Worm (Caenorhabditis elegans) whole organism, young adult: ENCODE measurements around the gene ZK617.26.
A peak's percentile ranks its signal among the peaks of the same experiment; 100 is the strongest.

ENCODE experiments used
- F37B4.10 ChIP-seq: fragments of 200-800 bp; sonication (Bioruptor generic); IDR thresholded peaks from 2 replicates; pipeline ENCODE4 v1.3.6; 2022; ENCODE audit warnings: missing genetic modification characterization, missing compliant biosample characterization
- F52B5.7 ChIP-seq: sonication (generic microtip); optimal IDR thresholded peaks from 2 replicates; lab custom pipeline; 2016; ENCODE audit warnings: mild to moderate bottlenecking, missing genetic modification characterization, missing compliant biosample characterization
- T07F8.4 ChIP-seq: sonication (generic microtip); optimal IDR thresholded peaks from 2 replicates; lab custom pipeline; 2016; ENCODE audit warnings: mild to moderate bottlenecking, missing genetic modification characterization, moderate library complexity, missing compliant biosample characterization
- T26A5.8 ChIP-seq: sonication (generic microtip); optimal IDR thresholded peaks from 2 replicates; lab custom pipeline; 2016; ENCODE audit warnings: missing genetic modification characterization, missing compliant biosample characterization
- Y79H2A.3 ChIP-seq: fragments of 200-800 bp; sonication (Bioruptor generic); conservative IDR thresholded peaks from 2 replicates; pipeline ENCODE4 v1.3.6; 2022; ENCODE audit warnings: missing genetic modification reagents, missing genetic modification characterization, missing compliant biosample characterization
- Y95B8A.8 ChIP-seq: fragments of 200-800 bp; sonication (Bioruptor generic); IDR thresholded peaks from 2 replicates; pipeline ENCODE4 v1.3.6; 2022; ENCODE audit warnings: missing genetic modification reagents, missing genetic modification characterization, missing compliant biosample characterization
- ZK185.1 ChIP-seq: sonication (generic microtip); optimal IDR thresholded peaks from 2 replicates; lab custom pipeline; 2016; ENCODE audit warnings: mild to moderate bottlenecking, missing genetic modification characterization, missing compliant biosample characterization; ENCODE audit not compliant: poor library complexity, severe bottlenecking
- atf-7 ChIP-seq: sonication (generic microtip); optimal IDR thresholded peaks from 2 replicates; lab custom pipeline; 2017; ENCODE audit warnings: mild to moderate bottlenecking, missing genetic modification characterization, missing compliant biosample characterization
- attf-3 ChIP-seq: fragments of 200-800 bp; sonication (Bioruptor generic); conservative IDR thresholded peaks from 2 replicates; pipeline ENCODE4 v1.3.6; 2022; ENCODE audit warnings: missing genetic modification reagents, missing genetic modification characterization, missing compliant biosample characterization
- ceh-58 ChIP-seq: fragments of 200-800 bp; sonication (Bioruptor generic); IDR thresholded peaks from 2 replicates; pipeline ENCODE4 v1.3.6; 2022; ENCODE audit warnings: missing genetic modification characterization, missing compliant biosample characterization
- ceh-91 ChIP-seq: fragments of 200-800 bp; sonication (Bioruptor generic); IDR thresholded peaks from 2 replicates; pipeline ENCODE4 v1.3.6; 2022; ENCODE audit warnings: missing genetic modification reagents, missing genetic modification characterization, missing compliant biosample characterization
- dpff-1 ChIP-seq: sonication (generic microtip); optimal IDR thresholded peaks from 2 replicates; lab custom pipeline; 2017; ENCODE audit warnings: mild to moderate bottlenecking, missing genetic modification characterization, missing compliant biosample characterization
- efl-1 ChIP-seq: fragments of 150-350 bp; optimal IDR thresholded peaks from 2 replicates; lab custom pipeline; 2014; ENCODE audit warnings: missing biosample characterization, missing genetic modification reagents, missing genetic modification characterization
- egl-44 ChIP-seq: fragments of 200-800 bp; sonication (Bioruptor generic); IDR thresholded peaks from 2 replicates; pipeline ENCODE4 v1.3.6; 2022; ENCODE audit warnings: missing genetic modification reagents, missing genetic modification characterization, missing compliant biosample characterization
- gei-17 ChIP-seq: fragments of 200-800 bp; sonication (Bioruptor generic); optimal IDR thresholded peaks from 2 replicates; lab custom pipeline; 2018; ENCODE audit warnings: mild to moderate bottlenecking, missing genetic modification characterization, missing compliant biosample characterization
- him-1 ChIP-seq: sonication (generic microtip); optimal IDR thresholded peaks from 2 replicates; lab custom pipeline; 2016; ENCODE audit warnings: missing genotype, missing genetic modification reagents, missing genetic modification characterization, missing compliant biosample characterization
- hlh-12 ChIP-seq: sonication (generic microtip); optimal IDR thresholded peaks from 2 replicates; lab custom pipeline; 2016; ENCODE audit warnings: missing genetic modification characterization, missing compliant biosample characterization
- hlh-26 ChIP-seq: fragments of 200-800 bp; sonication (Bioruptor generic); conservative IDR thresholded peaks from 2 replicates; pipeline ENCODE4 v1.3.6; 2022; ENCODE audit warnings: missing genetic modification reagents, missing genetic modification characterization, missing compliant biosample characterization
- hsf-1 ChIP-seq: fragments of 200-800 bp; sonication (Bioruptor generic); IDR thresholded peaks from 2 replicates; pipeline ENCODE4 v1.3.6; 2022; ENCODE audit warnings: missing genetic modification reagents, missing genetic modification characterization, missing compliant biosample characterization
- lag-1 ChIP-seq: fragments of 200-800 bp; sonication (Bioruptor generic); IDR thresholded peaks from 2 replicates; pipeline ENCODE4 v1.3.6; 2022; ENCODE audit warnings: missing genetic modification reagents, missing genetic modification characterization, missing compliant biosample characterization
- let-607 ChIP-seq, 2 experiments: fragments of 200-800 bp in 1 of 2; sonication (Bioruptor generic) in 1 of 2; sonication (generic microtip) in 1 of 2; optimal IDR thresholded peaks; 2 replicates each; lab custom pipeline; 2016 to 2018; ENCODE audit warnings: mild to moderate bottlenecking in 2 of 2, missing compliant biosample characterization in 2 of 2, missing genetic modification characterization in 2 of 2, moderate library complexity in 2 of 2, missing genotype in 1 of 2
- lin-54 ChIP-seq: fragments of 200-800 bp; sonication (Bioruptor generic); optimal IDR thresholded peaks from 2 replicates; lab custom pipeline; 2018; ENCODE audit warnings: mild to moderate bottlenecking, missing genetic modification characterization, missing compliant biosample characterization
- lsy-27 ChIP-seq: sonication (generic microtip); optimal IDR thresholded peaks from 2 replicates; lab custom pipeline; 2017; ENCODE audit warnings: missing genetic modification characterization, mild to moderate bottlenecking, missing compliant biosample characterization, antibody characterized with exemption, missing genotype, borderline replicate concordance; ENCODE audit not compliant: insufficient read depth
- madf-3 ChIP-seq: fragments of 200-800 bp; sonication (Bioruptor generic); IDR thresholded peaks from 2 replicates; pipeline ENCODE4 v1.3.6; 2022; ENCODE audit warnings: missing genetic modification reagents, missing genetic modification characterization, missing compliant biosample characterization
- madf-6 ChIP-seq: fragments of 200-800 bp; sonication (Bioruptor generic); IDR thresholded peaks from 2 replicates; pipeline ENCODE4 v1.3.6; 2022; ENCODE audit warnings: missing genetic modification reagents, missing genetic modification characterization, missing compliant biosample characterization
- madf-8 ChIP-seq: fragments of 200-800 bp; sonication (Bioruptor generic); conservative IDR thresholded peaks from 2 replicates; pipeline ENCODE4 v1.3.6; 2022; ENCODE audit warnings: missing genetic modification reagents, missing genetic modification characterization, missing compliant biosample characterization
- mes-4 ChIP-seq: sonication (generic microtip); optimal IDR thresholded peaks from 2 replicates; lab custom pipeline; 2016; ENCODE audit warnings: missing genotype, missing genetic modification characterization, missing compliant biosample characterization
- mxl-1 ChIP-seq: sonication (generic microtip); optimal IDR thresholded peaks from 2 replicates; lab custom pipeline; 2016; ENCODE audit warnings: missing genetic modification characterization, missing compliant biosample characterization
- nfya-1 ChIP-seq: sonication (generic microtip); optimal IDR thresholded peaks from 2 replicates; lab custom pipeline; 2017; ENCODE audit warnings: antibody characterized with exemption, missing compliant biosample characterization, missing genetic modification characterization, borderline replicate concordance; ENCODE audit not compliant: insufficient read depth
- pbrm-1 ChIP-seq: fragments of 200-800 bp; sonication (Bioruptor generic); IDR thresholded peaks from 2 replicates; pipeline ENCODE4 v1.3.6; 2022; ENCODE audit warnings: missing genetic modification reagents, missing genetic modification characterization, missing compliant biosample characterization
- rcor-1 ChIP-seq: fragments of 200-800 bp; sonication (Bioruptor generic); IDR thresholded peaks from 2 replicates; pipeline ENCODE4 v1.3.6; 2022; ENCODE audit warnings: missing genetic modification reagents, missing genetic modification characterization, missing compliant biosample characterization
- sea-2 ChIP-seq: fragments of 200-800 bp; sonication (Bioruptor generic); IDR thresholded peaks from 2 replicates; pipeline ENCODE4 v1.3.6; 2022; ENCODE audit warnings: missing genetic modification characterization, missing compliant biosample characterization
- snpc-1.1 ChIP-seq: sonication (generic microtip); optimal IDR thresholded peaks from 2 replicates; lab custom pipeline; 2017; ENCODE audit warnings: missing genetic modification characterization, mild to moderate bottlenecking, missing compliant biosample characterization, antibody characterized with exemption, moderate library complexity, missing genotype, missing genetic modification reagents; ENCODE audit not compliant: insufficient read depth
- snpc-3.4 ChIP-seq: sonication (generic microtip); optimal IDR thresholded peaks from 2 replicates; lab custom pipeline; 2017; ENCODE audit warnings: missing genetic modification characterization, mild to moderate bottlenecking, missing compliant biosample characterization, antibody characterized with exemption, moderate library complexity, missing genotype, missing genetic modification reagents
- snpc-4 ChIP-seq, 5 experiments: fragments of 150-350 bp in 1 of 5; sonication (generic microtip) in 4 of 5; optimal IDR thresholded peaks; 2 replicates each; lab custom pipeline; 2014 to 2018; ENCODE audit warnings: missing genetic modification characterization in 5 of 5, missing biosample characterization in 3 of 5, antibody characterized with exemption in 2 of 5, mild to moderate bottlenecking in 2 of 5, missing compliant biosample characterization in 2 of 5, missing genotype in 2 of 5, moderate library complexity in 2 of 5, missing genetic modification reagents in 1 of 5
- unc-130 ChIP-seq: sonication (generic microtip); optimal IDR thresholded peaks from 2 replicates; lab custom pipeline; 2016; ENCODE audit warnings: missing genetic modification reagents, missing genetic modification characterization, missing compliant biosample characterization
- unc-62 ChIP-seq: fragments of 150-350 bp; optimal IDR thresholded peaks from 2 replicates; lab custom pipeline; 2014; ENCODE audit warnings: missing biosample characterization, missing genetic modification reagents, missing genetic modification characterization
- xnd-1 ChIP-seq: sonication (generic microtip); optimal IDR thresholded peaks from 2 replicates; lab custom pipeline; 2016; ENCODE audit warnings: missing genotype, missing genetic modification reagents, missing genetic modification characterization, missing compliant biosample characterization
- zfh-2 ChIP-seq: fragments of 200-800 bp; sonication (Bioruptor generic); conservative IDR thresholded peaks from 2 replicates; pipeline ENCODE4 v1.3.6; 2022; ENCODE audit warnings: missing genetic modification reagents, missing genetic modification characterization, missing compliant biosample characterization
- zim-3 ChIP-seq: sonication (generic microtip); optimal IDR thresholded peaks from 2 replicates; lab custom pipeline; 2017; ENCODE audit warnings: mild to moderate bottlenecking, missing genetic modification characterization, moderate library complexity, missing compliant biosample characterization
- ztf-22 ChIP-seq: fragments of 200-800 bp; sonication (Bioruptor generic); optimal IDR thresholded peaks from 2 replicates; lab custom pipeline; 2018; ENCODE audit warnings: mild to moderate bottlenecking, missing genetic modification characterization, moderate library complexity, missing compliant biosample characterization
- ztf-25 ChIP-seq: fragments of 200-800 bp; sonication (Bioruptor generic); IDR thresholded peaks from 2 replicates; pipeline ENCODE4 v1.3.6; 2022; ENCODE audit warnings: missing genetic modification reagents, missing genetic modification characterization, missing compliant biosample characterization
- ztf-28 ChIP-seq: fragments of 200-800 bp; sonication (Bioruptor generic); IDR thresholded peaks from 2 replicates; pipeline ENCODE4 v1.3.6; 2022; ENCODE audit warnings: missing genetic modification reagents, missing genetic modification characterization, missing compliant biosample characterization

ZK617.26 gene

ce11 chrIV:12010859-12011258 lies at the start of gene ZK617.26, which contains the start of gene unc-22:
TSS of gene ZK617.26 (minus strand) at chrIV:12010959.
TSS of gene unc-22 (minus strand) at chrIV:12011007.
- TF ChIP-seq snpc-1.1 (tag; lab: Kevin White, UChicago) (no peak), lsy-27 (no peak), hlh-26 (GFP tag; lab: Robert Waterston, UW) (no peak), Y95B8A.8 (GFP tag; lab: Robert Waterston, UW) (no peak), him-1 (tag; lab: Kevin White, UChicago) (no peak), lag-1 (no peak), hlh-12 (tag; lab: Kevin White, UChicago) (no peak), nfya-1 (tag; lab: Kevin White, UChicago) (no peak)

- TF ChIP-seq madf-6 (GFP tag; lab: Robert Waterston, UW), result no peak
- TF ChIP-seq attf-3 (GFP tag; lab: Robert Waterston, UW), result no peak
- TF ChIP-seq ztf-28, result no peak
- TF ChIP-seq mes-4 (tag; lab: Kevin White, UChicago), result no peak
- no peak for TF ChIP-seq pbrm-1 (GFP tag; lab: Robert Waterston, UW)
- no peak for TF ChIP-seq hlh-12 (tag; lab: Kevin White, UChicago)
- no peak for TF ChIP-seq efl-1 (GFP tag; lab: Kevin White, UChicago)
- TF ChIP-seq hsf-1 (GFP tag; lab: Robert Waterston, UW), result no peak
- TF ChIP-seq rcor-1 (GFP tag; lab: Robert Waterston, UW), result no peak
- no peak for TF ChIP-seq madf-3 (GFP tag; lab: Robert Waterston, UW)
- TF ChIP-seq dpff-1 (tag; lab: Kevin White, UChicago), result no peak
- no peak for TF ChIP-seq him-1 (tag; lab: Kevin White, UChicago)
Observed at ce11 chrIV:12057508-12057907, 46.7 kb upstream of the ZK617.26 start, which contains the start of gene K08E4.3. TSS of gene K08E4.3 (plus strand) at chrIV:12057742.

- TF ChIP-seq attf-3 (GFP tag; lab: Robert Waterston, UW) (no peak), Y95B8A.8 (GFP tag; lab: Robert Waterston, UW) (no peak), F52B5.7 (tag; lab: Kevin White, UChicago) (no peak), snpc-3.4 (tag; lab: Kevin White, UChicago) (no peak), unc-130 (no peak), gei-17 (GFP tag; lab: Kevin White, UChicago) (no peak), madf-6 (GFP tag; lab: Robert Waterston, UW) (peak; percentile 57; the same call in 1 of the 2 replicates), ztf-22 (GFP tag; lab: Kevin White, UChicago) (no peak), unc-62 (GFP tag; lab: Kevin White, UChicago) (no peak), egl-44 (GFP tag; lab: Robert Waterston, UW) (no peak), snpc-4 (GFP tag; optimal IDR thresholded peaks at IDR 0.05; lab: Kevin White, UChicago) (no peak), snpc-4 (tag; optimal IDR thresholded peaks at IDR 0.05; lab: Kevin White, UChicago) (no peak), mxl-1 (tag; lab: Kevin White, UChicago) (no peak), let-607 (tag; optimal IDR thresholded peaks at IDR 0.05; lab: Kevin White, UChicago) (no peak), zfh-2 (no peak), atf-7 (tag; lab: Kevin White, UChicago) (no peak), Y79H2A.3 (GFP tag; lab: Robert Waterston, UW) (no peak), lsy-27 (no peak), ztf-25 (GFP tag; lab: Robert Waterston, UW) (no peak), xnd-1 (peak; percentile 28), lin-54 (GFP tag; lab: Kevin White, UChicago) (no peak), T26A5.8 (tag; lab: Kevin White, UChicago) (no peak), sea-2 (GFP tag; lab: Robert Waterston, UW) (no peak), ceh-58 (no peak), ceh-91 (GFP tag; lab: Robert Waterston, UW) (0 out of 2 replicates have a peak, but pooled peaks have one; percentile 8), madf-8 (GFP tag; lab: Robert Waterston, UW) (0 out of 2 replicates have a peak, but pooled peaks have one; percentile 18), ZK185.1 (tag; lab: Kevin White, UChicago) (no peak), snpc-1.1 (tag; lab: Kevin White, UChicago) (no peak), F37B4.10 (no peak), zim-3 (no peak), T07F8.4 (tag; lab: Kevin White, UChicago) (no peak)
Observed at ce11 chrIV:12056603-12057002, 45.8 kb upstream of the ZK617.26 start, which contains the start of gene K08E4.2. TSS of gene K08E4.2 (minus strand) at chrIV:12056656.
